Fruit fly (Drosophila melanogaster) whole organism, embryonic: ENCODE results near the gene CG17207.

Source experiments
- Atf3 ChIP-seq: fragments of 200-800 bp; sonication (Bioruptor generic); optimal IDR thresholded peaks from 3 replicates; lab custom pipeline; 2016; ENCODE audit warnings: missing biosample characterization, missing genetic modification characterization
- CG10209 ChIP-seq: fragments of 200-800 bp; sonication (Bioruptor generic); optimal IDR thresholded peaks from 3 replicates; lab custom pipeline; 2017; ENCODE audit warnings: missing biosample characterization, mild to moderate bottlenecking, missing genetic modification characterization, missing genetic modification reagents
- CG13123 ChIP-seq: fragments of 200-800 bp; sonication (Bioruptor generic); optimal IDR thresholded peaks from 2 replicates; lab custom pipeline; 2016; ENCODE audit warnings: missing biosample characterization, missing genetic modification characterization
- CG13287 ChIP-seq: fragments of 200-800 bp; sonication (Bioruptor generic); IDR thresholded peaks from 2 replicates; pipeline ENCODE4 v1.3.6; 2022; ENCODE audit warnings: missing biosample characterization, missing genetic modification characterization; ENCODE audit not compliant: partially characterized antibody
- CG15073 ChIP-seq: fragments of 200-800 bp; sonication (Bioruptor generic); optimal IDR thresholded peaks from 2 replicates; lab custom pipeline; 2016; ENCODE audit warnings: missing biosample characterization, missing genetic modification characterization
- CG15269 ChIP-seq: fragments of 200-800 bp; sonication (Bioruptor generic); optimal IDR thresholded peaks from 2 replicates; lab custom pipeline; 2018; ENCODE audit warnings: missing biosample characterization, mild to moderate bottlenecking, missing genetic modification characterization, moderate library complexity
- CG16779 ChIP-seq: fragments of 200-800 bp; sonication (Bioruptor generic); IDR thresholded peaks from 2 replicates; pipeline ENCODE4 v1.3.6; 2022; ENCODE audit warnings: missing biosample characterization, missing genetic modification characterization
- CG17359 ChIP-seq: fragments of 200-800 bp; sonication (Bioruptor generic); optimal IDR thresholded peaks from 3 replicates; lab custom pipeline; 2018; ENCODE audit warnings: missing biosample characterization, mild to moderate bottlenecking, missing genetic modification characterization, moderate library complexity
- CG18262 ChIP-seq: fragments of 200-800 bp; optimal IDR thresholded peaks from 3 replicates; lab custom pipeline; 2019; ENCODE audit warnings: missing biosample characterization, mild to moderate bottlenecking, missing genetic modification characterization, moderate library complexity
- CG18476 ChIP-seq: fragments of 200-800 bp; sonication (Bioruptor generic); optimal IDR thresholded peaks from 2 replicates; lab custom pipeline; 2016; ENCODE audit warnings: missing biosample characterization, mild to moderate bottlenecking, missing genetic modification characterization
- CG34376 ChIP-seq: fragments of 200-800 bp; sonication (Bioruptor generic); optimal IDR thresholded peaks from 2 replicates; lab custom pipeline; 2018; ENCODE audit warnings: missing biosample characterization, mild to moderate bottlenecking, missing genetic modification characterization
- CG34422 ChIP-seq: fragments of 200-800 bp; sonication (Bioruptor generic); IDR thresholded peaks from 3 replicates; pipeline ENCODE4 v1.3.6; 2022; ENCODE audit warnings: missing biosample characterization, missing genetic modification characterization
- CG4730 ChIP-seq: fragments of 200-800 bp; sonication (Bioruptor generic); IDR thresholded peaks from 2 replicates; pipeline ENCODE4 v1.3.6; 2022; ENCODE audit warnings: missing biosample characterization, missing genetic modification characterization
- CG6791 ChIP-seq: fragments of 200-800 bp; sonication (Bioruptor generic); IDR thresholded peaks from 3 replicates; pipeline ENCODE4 v1.3.6; 2022; ENCODE audit warnings: missing biosample characterization, missing genetic modification characterization; ENCODE audit not compliant: partially characterized antibody
- CG7987 ChIP-seq: fragments of 200-800 bp; sonication (Bioruptor generic); optimal IDR thresholded peaks from 2 replicates; lab custom pipeline; 2018; ENCODE audit warnings: missing biosample characterization, mild to moderate bottlenecking, missing genetic modification characterization, moderate library complexity
- CG8290 ChIP-seq, 3 experiments: fragments of 200-800 bp; sonication (Bioruptor generic); optimal IDR thresholded peaks; 2 replicates each; lab custom pipeline; 2016 to 2019; ENCODE audit warnings: missing biosample characterization in 3 of 3, missing genetic modification characterization in 3 of 3, mild to moderate bottlenecking in 2 of 3, moderate library complexity in 1 of 3
- CG9609 ChIP-seq: fragments of 200-800 bp; sonication (Bioruptor generic); optimal IDR thresholded peaks from 3 replicates; lab custom pipeline; 2016; ENCODE audit warnings: missing biosample characterization, missing genetic modification characterization
- Deaf1 ChIP-seq: fragments of 200-800 bp; optimal IDR thresholded peaks from 3 replicates; lab custom pipeline; 2019; ENCODE audit warnings: missing biosample characterization, mild to moderate bottlenecking, missing genetic modification characterization, moderate library complexity
- Doc2 ChIP-seq: fragments of 200-800 bp; sonication (Bioruptor generic); IDR thresholded peaks from 2 replicates; pipeline ENCODE4 v1.3.6; 2022; ENCODE audit warnings: missing biosample characterization, missing genetic modification characterization
- GATAe ChIP-seq: fragments of 200-800 bp; sonication (Bioruptor generic); conservative IDR thresholded peaks from 2 replicates; pipeline ENCODE4 v1.3.6; 2022; ENCODE audit warnings: missing biosample characterization, missing genetic modification characterization
- HLH4C ChIP-seq: fragments of 200-800 bp; sonication (Bioruptor generic); IDR thresholded peaks from 3 replicates; pipeline ENCODE4 v1.3.6; 2022; ENCODE audit warnings: missing biosample characterization, missing genetic modification characterization; ENCODE audit not compliant: partially characterized antibody
- Meics ChIP-seq: fragments of 200-800 bp; sonication (Bioruptor generic); optimal IDR thresholded peaks from 2 replicates; lab custom pipeline; 2017; ENCODE audit warnings: missing biosample characterization, mild to moderate bottlenecking, missing genetic modification characterization
- Optix ChIP-seq: fragments of 200-800 bp; sonication (Bioruptor generic); IDR thresholded peaks from 3 replicates; pipeline ENCODE4 v1.3.6; 2022; ENCODE audit warnings: missing biosample characterization, missing genetic modification characterization
- PHDP ChIP-seq: fragments of 200-800 bp; sonication (Bioruptor generic); optimal IDR thresholded peaks from 3 replicates; lab custom pipeline; 2018; ENCODE audit warnings: missing biosample characterization, mild to moderate bottlenecking, missing genetic modification characterization, moderate library complexity
- Scr ChIP-seq: fragments of 200-800 bp; sonication (Bioruptor generic); IDR thresholded peaks from 2 replicates; pipeline ENCODE4 v1.3.6; 2022; ENCODE audit warnings: missing biosample characterization, missing genetic modification characterization; ENCODE audit not compliant: partially characterized antibody
- Usf ChIP-seq: fragments of 200-800 bp; sonication (Bioruptor generic); optimal IDR thresholded peaks from 2 replicates; lab custom pipeline; 2017; ENCODE audit warnings: missing genotype, missing biosample characterization, missing genetic modification characterization
- abd-A ChIP-seq: fragments of 200-800 bp; sonication (Bioruptor generic); optimal IDR thresholded peaks from 3 replicates; lab custom pipeline; 2019; ENCODE audit warnings: missing biosample characterization, mild to moderate bottlenecking, missing genetic modification characterization, moderate library complexity
- ara ChIP-seq: fragments of 200-800 bp; sonication (Bioruptor generic); IDR thresholded peaks from 2 replicates; pipeline ENCODE4 v1.3.6; 2022; ENCODE audit warnings: missing biosample characterization, missing genetic modification characterization
- caup ChIP-seq: fragments of 200-800 bp; sonication (Bioruptor generic); optimal IDR thresholded peaks from 3 replicates; lab custom pipeline; 2017; ENCODE audit warnings: missing biosample characterization, mild to moderate bottlenecking, missing genetic modification characterization, moderate library complexity; ENCODE audit not compliant: severe bottlenecking
- cg ChIP-seq: fragments of 200-800 bp; sonication (Bioruptor generic); optimal IDR thresholded peaks from 3 replicates; lab custom pipeline; 2019; ENCODE audit warnings: missing biosample characterization, mild to moderate bottlenecking, missing genetic modification characterization, moderate library complexity
- chif ChIP-seq, 2 experiments: fragments of 200-800 bp; sonication (Bioruptor generic); optimal IDR thresholded peaks; 3 replicates each; lab custom pipeline; 2016; ENCODE audit warnings: missing biosample characterization in 2 of 2, missing genetic modification characterization in 2 of 2
- corto ChIP-seq: fragments of 200-800 bp; sonication (Bioruptor generic); optimal IDR thresholded peaks from 2 replicates; lab custom pipeline; 2016; ENCODE audit warnings: missing biosample characterization, mild to moderate bottlenecking, missing genetic modification characterization, moderate library complexity
- dm ChIP-seq: fragments of 200-800 bp; sonication (Bioruptor generic); optimal IDR thresholded peaks from 3 replicates; lab custom pipeline; 2016; ENCODE audit warnings: missing biosample characterization, missing genetic modification characterization
- exex ChIP-seq: fragments of 200-800 bp; sonication (Bioruptor generic); optimal IDR thresholded peaks from 4 replicates; lab custom pipeline; 2018; ENCODE audit warnings: missing biosample characterization, mild to moderate bottlenecking, missing genetic modification characterization, moderate library complexity
- fd3F ChIP-seq: fragments of 200-800 bp; sonication (Bioruptor generic); optimal IDR thresholded peaks from 2 replicates; lab custom pipeline; 2018; ENCODE audit warnings: missing biosample characterization, mild to moderate bottlenecking, missing genetic modification characterization, moderate library complexity
- hbn ChIP-seq: fragments of 200-800 bp; sonication (Bioruptor generic); IDR thresholded peaks from 2 replicates; pipeline ENCODE4 v1.3.6; 2022; ENCODE audit warnings: missing biosample characterization, missing genetic modification characterization; ENCODE audit not compliant: partially characterized antibody
- hkb ChIP-seq, 2 experiments: fragments of 200-800 bp in 1 of 2; fragments of >200 bp in 1 of 2; sonication (Bioruptor generic) in 1 of 2; IDR thresholded peaks in 1 of 2; optimal IDR thresholded peaks in 1 of 2; 2 replicates each; pipeline versions ENCODE4 v1.3.6 to Lab custom; 2017 to 2022; ENCODE audit warnings: missing biosample characterization in 1 of 2, missing genetic modification characterization in 1 of 2
- insv ChIP-seq, 2 experiments: fragments of 200-800 bp; sonication (Bioruptor generic); optimal IDR thresholded peaks; 3 replicates each; lab custom pipeline; 2016 to 2018; ENCODE audit warnings: missing biosample characterization in 2 of 2, missing genetic modification characterization in 2 of 2
- oc ChIP-seq: fragments of 200-800 bp; sonication (Bioruptor generic); optimal IDR thresholded peaks from 2 replicates; lab custom pipeline; 2018; ENCODE audit warnings: missing biosample characterization, mild to moderate bottlenecking, missing genetic modification characterization, moderate library complexity
- org-1 ChIP-seq: fragments of 200-800 bp; sonication (Bioruptor generic); optimal IDR thresholded peaks from 2 replicates; lab custom pipeline; 2017; ENCODE audit warnings: missing biosample characterization, missing genetic modification characterization
- pnt ChIP-seq: fragments of 200-800 bp; sonication (Bioruptor generic); optimal IDR thresholded peaks from 3 replicates; lab custom pipeline; 2016; ENCODE audit warnings: missing biosample characterization, missing genetic modification characterization
- repo ChIP-seq: fragments of 200-800 bp; sonication (Bioruptor generic); optimal IDR thresholded peaks from 2 replicates; lab custom pipeline; 2016; ENCODE audit warnings: missing biosample characterization, missing genetic modification characterization
- sd ChIP-seq: fragments of 200-800 bp; sonication (Bioruptor generic); optimal IDR thresholded peaks from 3 replicates; lab custom pipeline; 2018; ENCODE audit warnings: missing biosample characterization, mild to moderate bottlenecking, missing genetic modification characterization, moderate library complexity
- stc ChIP-seq: fragments of 200-800 bp; sonication (Bioruptor generic); IDR thresholded peaks from 2 replicates; pipeline ENCODE4 v1.3.6; 2022; ENCODE audit warnings: missing biosample characterization, missing genetic modification characterization
- tio ChIP-seq: fragments of 200-800 bp; sonication (Bioruptor generic); optimal IDR thresholded peaks from 2 replicates; lab custom pipeline; 2017; ENCODE audit warnings: missing biosample characterization, missing genetic modification characterization, inconsistent platforms
- zfh1 ChIP-seq: fragments of 200-800 bp; sonication (Bioruptor generic); IDR thresholded peaks from 3 replicates; pipeline ENCODE4 v1.3.6; 2022; ENCODE audit warnings: missing biosample characterization, missing genetic modification characterization

The CG17207 gene

DNA sequence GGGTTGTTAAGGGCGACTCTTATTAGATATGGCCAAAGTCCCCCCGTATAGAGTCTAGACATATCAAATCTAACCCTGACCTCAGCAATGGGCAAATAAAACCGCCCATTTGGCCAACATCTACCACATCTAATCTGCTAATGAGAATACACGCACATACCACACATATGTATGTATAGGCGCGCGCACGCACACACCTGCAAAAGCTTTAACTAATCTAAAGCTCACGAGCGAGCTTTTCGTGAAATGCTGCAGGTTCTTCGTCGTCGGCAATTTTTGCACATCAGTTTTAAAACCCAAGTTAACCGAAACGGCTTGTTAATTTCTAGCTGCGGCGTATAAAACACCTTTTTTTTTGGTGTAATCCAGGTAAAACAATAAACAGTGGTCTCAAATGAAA lies 4.8 kb upstream of the CG17207 start (continued):
- TF ChIP-seq HLH4C (GFP tag; lab: Robert Waterston, UW) (0 out of 3 replicates have a peak, but pooled peaks have one; percentile 19), hbn (GFP tag; lab: Robert Waterston, UW) (no peak), CG34422 (peak; percentile 19; the same call in 1 of the 3 replicates), abd-A (peak; percentile 48), CG13287 (peak; percentile 14; the same call in 1 of the 2 replicates), CG34376 (peak; percentile 63), sd (tag; lab: Kevin White, UChicago) (peak; percentile 4), corto (peak; percentile 8), CG18262 (tag; lab: Kevin White, UChicago) (no peak), CG16779 (GFP tag; lab: Robert Waterston, UW) (no peak), exex (tag; lab: Kevin White, UChicago) (peak; percentile 95), CG8290 (GFP tag; optimal IDR thresholded peaks at IDR 0.05; lab: Kevin White, UChicago) (no peak), CG8290 (tag; optimal IDR thresholded peaks at IDR 0.05; lab: Kevin White, UChicago) (peak in 1 of 2 experiments; percentile 28), dm (GFP tag; lab: Kevin White, UChicago) (no peak), Scr (GFP tag; lab: Robert Waterston, UW) (0 out of 2 replicates have a peak, but pooled peaks have one; percentile 12), ara (GFP tag; lab: Robert Waterston, UW) (no peak), GATAe (GFP tag; lab: Robert Waterston, UW) (0 out of 2 replicates have a peak, but pooled peaks have one; percentile 29), CG15269 (tag; lab: Kevin White, UChicago) (no peak), CG6791 (GFP tag; lab: Robert Waterston, UW) (no peak), cg (GFP tag; lab: Kevin White, UChicago) (peak; percentile 68)

- TF ChIP-seq CG9609 (no peak), PHDP (tag; lab: Kevin White, UChicago) (peak; percentile 55), Meics (GFP tag; lab: Kevin White, UChicago) (peak; percentile 60), org-1 (GFP tag; lab: Kevin White, UChicago) (peak; percentile 3), hkb (optimal IDR thresholded peaks at IDR 0.05; lab: Kevin White, UChicago) (no peak), hkb (GFP tag; IDR thresholded peaks at IDR 0.05; lab: Robert Waterston, UW) (no peak), Doc2 (GFP tag; lab: Robert Waterston, UW) (no peak), CG10209 (peak; percentile 24), CG7987 (GFP tag; lab: Kevin White, UChicago) (peak; percentile 99), CG18476 (no peak), tio (GFP tag; lab: Kevin White, UChicago) (no peak), oc (tag; lab: Kevin White, UChicago) (no peak), Usf (GFP tag; lab: Kevin White, UChicago) (peak; percentile 33), stc (GFP tag; lab: Robert Waterston, UW) (0 out of 2 replicates have a peak, but pooled peaks have one; percentile 24), Atf3 (GFP tag; lab: Kevin White, UChicago) (no peak), CG4730 (GFP tag; lab: Robert Waterston, UW) (no peak), CG17359 (tag; lab: Kevin White, UChicago) (peak; percentile 25), repo (no peak), Deaf1 (peak; percentile 66), Optix (no peak), CG15073 (GFP tag; lab: Kevin White, UChicago) (no peak), fd3F (GFP tag; lab: Kevin White, UChicago) (no peak), chif (GFP tag; optimal IDR thresholded peaks at IDR 0.05; lab: Kevin White, UChicago) (no peak), CG13123 (GFP tag; lab: Kevin White, UChicago) (no peak), zfh1 (no peak), insv (GFP tag; optimal IDR thresholded peaks at IDR 0.05; lab: Kevin White, UChicago) (no peak), pnt (GFP tag; lab: Kevin White, UChicago) (no peak), caup (GFP tag; lab: Kevin White, UChicago) (no peak)
These were observed 3.9 kb upstream of the CG17207 start for dm6 chr3R:12442601-12443533.
